Worm (Caenorhabditis elegans) whole organism, L4/young adult: ENCODE data around the gene epg-6.

Experiments
- W03F9.2 ChIP-seq: fragments of 150-350 bp; optimal IDR thresholded peaks from 2 replicates; lab custom pipeline; 2014; ENCODE audit warnings: missing biosample characterization, missing genetic modification characterization
- dao-5 ChIP-seq: sonication (generic microtip); optimal IDR thresholded peaks from 2 replicates; lab custom pipeline; 2016; ENCODE audit warnings: missing genotype, missing genetic modification characterization, moderate library complexity, missing compliant biosample characterization
- him-1 ChIP-seq: sonication (generic microtip); optimal IDR thresholded peaks from 2 replicates; lab custom pipeline; 2016; ENCODE audit warnings: missing genotype, missing genetic modification reagents, missing genetic modification characterization, missing compliant biosample characterization

ce11 chrIII:10629795-10630194, 29.8 kb upstream of the epg-6 start:
- TF ChIP-seq him-1 (tag; lab: Kevin White, UChicago) = no peak
- no peak for TF ChIP-seq W03F9.2
- no peak for TF ChIP-seq dao-5
